Fruit fly (Drosophila melanogaster): Measurements from ENCODE around the gene Pgant5.
A peak's percentile ranks its signal among the peaks of the same experiment; 100 is the strongest.

Pgant5 gene

DNA sequence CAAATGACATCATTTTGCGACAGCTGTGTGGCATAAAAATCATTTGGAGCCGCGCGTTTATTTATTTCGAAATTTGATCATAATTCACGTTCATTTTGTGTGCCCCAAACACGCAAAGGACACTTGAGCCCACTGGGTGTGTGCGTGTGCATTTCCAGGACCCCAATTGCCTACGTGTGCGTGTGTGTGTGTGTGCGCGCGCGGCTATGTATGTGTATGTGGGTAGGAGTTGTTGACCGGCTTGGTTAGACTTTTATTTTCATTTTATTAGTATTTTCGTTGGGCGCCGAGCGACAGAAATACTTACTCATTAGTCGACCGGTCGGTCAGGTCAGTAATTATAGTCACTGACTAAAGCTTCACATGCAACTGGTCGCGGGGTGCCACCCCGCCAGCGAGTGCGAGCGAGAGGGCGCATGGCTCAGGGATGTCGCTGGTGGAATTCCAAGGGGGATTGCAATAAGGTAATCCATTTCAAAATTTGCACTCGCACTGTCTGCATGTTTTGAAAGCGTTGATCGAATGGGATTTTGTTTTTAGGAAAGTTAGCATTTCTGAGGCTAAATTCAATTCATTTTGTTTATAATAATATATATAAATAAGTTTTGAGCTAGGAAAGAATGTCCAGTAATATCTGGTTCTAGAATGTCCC lies 49.8 kb downstream of the Pgant5 start:
- no peak for TF ChIP-seq B-H2 (GFP tag; optimal IDR thresholded peaks at IDR 0.05)
- TF ChIP-seq CG10654 (GFP tag; optimal IDR thresholded peaks at IDR 0.05) = no peak
- no peak for TF ChIP-seq HLHmδ (GFP tag; optimal IDR thresholded peaks at IDR 0.05)
- peak; percentile 62 for TF ChIP-seq NfI (GFP tag; optimal IDR thresholded peaks at IDR 0.05)
- TF ChIP-seq odd (GFP tag; optimal IDR thresholded peaks at IDR 0.05) = no peak
- peak; percentile 19 for TF ChIP-seq CG12104 (GFP tag; optimal IDR thresholded peaks at IDR 0.05)
- peak; percentile 53 for TF ChIP-seq Oli (tag; optimal IDR thresholded peaks at IDR 0.05)
- peak; percentile 60 for TF ChIP-seq lmd (GFP tag; IDR thresholded peaks at IDR 0.05)
- TF ChIP-seq HLH54F (GFP tag; optimal IDR thresholded peaks at IDR 0.05) = peak; percentile 18
- no peak for TF ChIP-seq exex (tag; optimal IDR thresholded peaks at IDR 0.05)
- TF ChIP-seq CG7839 (tag; optimal IDR thresholded peaks at IDR 0.05) = peak; percentile 65
- peak; percentile 53 for TF ChIP-seq CG10209 (GFP tag; optimal IDR thresholded peaks at IDR 0.05)
- peak; percentile 56; the same call in 1 of the 3 replicates for TF ChIP-seq CG34422 (GFP tag; IDR thresholded peaks at IDR 0.05)
- TF ChIP-seq klu (GFP tag; IDR thresholded peaks at IDR 0.05) = no peak
- no peak for TF ChIP-seq CG15073 (GFP tag; optimal IDR thresholded peaks at IDR 0.05)
- TF ChIP-seq CG42726 (GFP tag; IDR thresholded peaks at IDR 0.05; ENCODE audit: partially characterized antibody) = no peak
- no peak for TF ChIP-seq CG10147 (GFP tag; optimal IDR thresholded peaks at IDR 0.05)
- no peak for TF ChIP-seq Bdp1 (GFP tag; optimal IDR thresholded peaks at IDR 0.05)
- peak; percentile 33; the same call in 1 of the 3 replicates for TF ChIP-seq otp (GFP tag; IDR thresholded peaks at IDR 0.05)
- TF ChIP-seq ham (GFP tag; IDR thresholded peaks at IDR 0.05) = no peak
- no peak for TF ChIP-seq hb (GFP tag; IDR thresholded peaks at IDR 0.05; ENCODE audit: partially characterized antibody)
- no peak for TF ChIP-seq CG11085 (GFP tag; IDR thresholded peaks at IDR 0.05)
- no peak for TF ChIP-seq repo (GFP tag; optimal IDR thresholded peaks at IDR 0.05)
- TF ChIP-seq ERR (GFP tag; optimal IDR thresholded peaks at IDR 0.05) = no peak
- no peak for TF ChIP-seq CG6254 (GFP tag; optimal IDR thresholded peaks at IDR 0.05)
- peak in 1 of 2 experiments; percentile 32 for TF ChIP-seq Pdp1 (GFP tag; optimal IDR thresholded peaks at IDR 0.05)
- no peak for TF ChIP-seq CG12071 (GFP tag; optimal IDR thresholded peaks at IDR 0.05)
- peak; percentile 64; the same call in 1 of the 2 replicates for TF ChIP-seq Ptx1 (GFP tag; IDR thresholded peaks at IDR 0.05)
- TF ChIP-seq gce (GFP tag; IDR thresholded peaks at IDR 0.05) = no peak
- peak; percentile 76 for TF ChIP-seq CG1832 (GFP tag; optimal IDR thresholded peaks at IDR 0.05)
- TF ChIP-seq H2.0 (GFP tag; IDR thresholded peaks at IDR 0.05) = 0 out of 2 replicates have a peak, but pooled peaks have one; percentile 23
- peak; percentile 60 for TF ChIP-seq sd (tag; optimal IDR thresholded peaks at IDR 0.05)
- no peak for TF ChIP-seq CG5953 (GFP tag; IDR thresholded peaks at IDR 0.05)
- no peak for TF ChIP-seq Dad (GFP tag; optimal IDR thresholded peaks at IDR 0.05)
- no peak for TF ChIP-seq Doc2 (GFP tag; IDR thresholded peaks at IDR 0.05)
- peak; percentile 44; the same call in 1 of the 2 replicates for TF ChIP-seq Xrp1 (GFP tag; IDR thresholded peaks at IDR 0.05)
- TF ChIP-seq HHEX (GFP tag; optimal IDR thresholded peaks at IDR 0.05) = peak; percentile 69
- no peak for TF ChIP-seq zen2 (GFP tag; IDR thresholded peaks at IDR 0.05; ENCODE audit: partially characterized antibody)
- no peak for TF ChIP-seq H15 (GFP tag; IDR thresholded peaks at IDR 0.05)
- peak; percentile 38 for TF ChIP-seq slou (GFP tag; optimal IDR thresholded peaks at IDR 0.05)
- TF ChIP-seq CG12942 (GFP tag; optimal IDR thresholded peaks at IDR 0.05) = peak; percentile 31
- TF ChIP-seq insv (GFP tag; optimal IDR thresholded peaks at IDR 0.05) = no peak
- no peak for TF ChIP-seq kni (GFP tag; optimal IDR thresholded peaks at IDR 0.05)
- TF ChIP-seq lab (GFP tag; optimal IDR thresholded peaks at IDR 0.05) = peak; percentile 65
- no peak for TF ChIP-seq nerfin-2 (GFP tag; IDR thresholded peaks at IDR 0.05; ENCODE audit: partially characterized antibody)
- TF ChIP-seq Nf-YB (GFP tag; optimal IDR thresholded peaks at IDR 0.05) = no peak
- TF ChIP-seq sima (GFP tag; optimal IDR thresholded peaks at IDR 0.05) = no peak
- no peak for TF ChIP-seq fd64A (GFP tag; optimal IDR thresholded peaks at IDR 0.05)
- no peak for TF ChIP-seq NC2β (GFP tag; optimal IDR thresholded peaks at IDR 0.05)
